Worm (Caenorhabditis elegans) whole organism, L4 larva: ENCODE results near the gene K01F9.2.

Source experiments
- D1046.2 ChIP-seq: fragments of 200-800 bp; sonication (Bioruptor generic); IDR thresholded peaks from 2 replicates; pipeline ENCODE4 v1.3.6; 2022; ENCODE audit warnings: missing genetic modification characterization, missing compliant biosample characterization
- F10B5.3 ChIP-seq: sonication (generic microtip); optimal IDR thresholded peaks from 2 replicates; lab custom pipeline; 2016; ENCODE audit warnings: mild to moderate bottlenecking, missing genetic modification characterization, missing compliant biosample characterization
- F26F4.8 ChIP-seq: fragments of 200-800 bp; sonication (Bioruptor generic); conservative IDR thresholded peaks from 2 replicates; pipeline ENCODE4 v1.3.6; 2022; ENCODE audit warnings: missing genetic modification characterization, missing compliant biosample characterization
- F37D6.2 ChIP-seq: sonication (generic microtip); optimal IDR thresholded peaks from 2 replicates; lab custom pipeline; 2016; ENCODE audit warnings: mild to moderate bottlenecking, missing genetic modification characterization, missing compliant biosample characterization
- R02D3.7 ChIP-seq: fragments of 150-350 bp; sonication (generic microtip); optimal IDR thresholded peaks from 3 replicates; lab custom pipeline; 2014; ENCODE audit warnings: missing biosample characterization, missing genetic modification characterization
- Y75B8A.6 ChIP-seq: fragments of 200-800 bp; sonication (Bioruptor generic); IDR thresholded peaks from 2 replicates; pipeline ENCODE4 v1.3.6; 2022; ENCODE audit warnings: missing genetic modification reagents, missing genetic modification characterization, missing compliant biosample characterization
- ZK337.2 ChIP-seq: fragments of 200-800 bp; sonication (Bioruptor generic); IDR thresholded peaks from 2 replicates; pipeline ENCODE4 v1.3.6; 2022; ENCODE audit warnings: missing genetic modification reagents, missing genetic modification characterization, missing compliant biosample characterization
- aha-1 ChIP-seq: fragments of 150-350 bp; peaks from one replicate; lab custom pipeline; 2014; ENCODE audit warnings: missing biosample characterization, missing genetic modification characterization
- ceh-44 ChIP-seq: fragments of 200-800 bp; sonication (Bioruptor generic); IDR thresholded peaks from 2 replicates; pipeline ENCODE4 v1.3.6; 2022; ENCODE audit warnings: missing genetic modification reagents, missing genetic modification characterization, missing compliant biosample characterization
- ceh-82 ChIP-seq: sonication (generic microtip); optimal IDR thresholded peaks from 2 replicates; lab custom pipeline; 2017; ENCODE audit warnings: missing biosample characterization, missing genetic modification characterization
- ces-1 ChIP-seq: fragments of 150-350 bp; sonication (generic microtip); optimal IDR thresholded peaks from 4 replicates; lab custom pipeline; 2014; ENCODE audit warnings: missing biosample characterization, missing genetic modification reagents, missing genetic modification characterization
- dmd-6 ChIP-seq: fragments of 200-800 bp; sonication (Bioruptor generic); IDR thresholded peaks from 2 replicates; pipeline ENCODE4 v1.3.6; 2022; ENCODE audit warnings: missing genetic modification reagents, missing genetic modification characterization, missing compliant biosample characterization
- dmd-8 ChIP-seq: fragments of 200-800 bp; sonication (Bioruptor generic); IDR thresholded peaks from 2 replicates; pipeline ENCODE4 v1.3.6; 2022; ENCODE audit warnings: missing genetic modification characterization, missing compliant biosample characterization
- dpl-1 ChIP-seq: fragments of 150-350 bp; optimal IDR thresholded peaks from 2 replicates; lab custom pipeline; 2014; ENCODE audit warnings: missing biosample characterization, missing genetic modification reagents, missing genetic modification characterization
- egl-27 ChIP-seq: sonication (generic microtip); optimal IDR thresholded peaks from 3 replicates; lab custom pipeline; 2017; ENCODE audit warnings: missing biosample characterization, missing genetic modification reagents, missing genetic modification characterization
- fkh-10 ChIP-seq: fragments of 150-350 bp; optimal IDR thresholded peaks from 2 replicates; lab custom pipeline; 2014; ENCODE audit warnings: missing biosample characterization, missing genetic modification reagents, missing genetic modification characterization
- gei-8 ChIP-seq: fragments of 200-800 bp; sonication (Bioruptor generic); optimal IDR thresholded peaks from 2 replicates; lab custom pipeline; 2018; ENCODE audit warnings: mild to moderate bottlenecking, missing genetic modification characterization, missing compliant biosample characterization
- hif-1 ChIP-seq, 2 experiments: sonication (generic microtip); optimal IDR thresholded peaks; 2 replicates each; lab custom pipeline; 2016 to 2017; ENCODE audit warnings: missing compliant biosample characterization in 2 of 2, missing genetic modification characterization in 2 of 2, missing genetic modification reagents in 2 of 2, missing genotype in 2 of 2, mild to moderate bottlenecking in 1 of 2
- hlh-30 ChIP-seq: sonication (generic microtip); optimal IDR thresholded peaks from 2 replicates; lab custom pipeline; 2017; ENCODE audit warnings: antibody characterized with exemption, mild to moderate bottlenecking, missing genetic modification characterization, missing compliant biosample characterization; ENCODE audit not compliant: insufficient read depth
- lin-1 ChIP-seq: fragments of 200-800 bp; sonication (Bioruptor generic); IDR thresholded peaks from 2 replicates; pipeline ENCODE4 v1.3.6; 2022; ENCODE audit warnings: missing genetic modification reagents, missing genetic modification characterization, missing compliant biosample characterization
- lin-15B ChIP-seq: fragments of 150-350 bp; sonication (generic microtip); optimal IDR thresholded peaks from 3 replicates; lab custom pipeline; 2014; ENCODE audit warnings: missing biosample characterization, missing genetic modification characterization
- lin-38 ChIP-seq: fragments of 200-800 bp; sonication (Bioruptor generic); IDR thresholded peaks from 2 replicates; pipeline ENCODE4 v1.3.6; 2022; ENCODE audit warnings: missing genetic modification reagents, missing genetic modification characterization, missing compliant biosample characterization
- lin-39 ChIP-seq: fragments of 150-350 bp; optimal IDR thresholded peaks from 2 replicates; lab custom pipeline; 2014; ENCODE audit warnings: missing biosample characterization, missing genetic modification reagents, missing genetic modification characterization
- lsy-2 ChIP-seq, 2 experiments: fragments of 150-350 bp in 1 of 2; sonication (generic microtip) in 1 of 2; optimal IDR thresholded peaks; 2 replicates each; lab custom pipeline; 2014 to 2017; ENCODE audit warnings: missing biosample characterization in 2 of 2, missing genetic modification characterization in 2 of 2
- madf-9 ChIP-seq: fragments of 200-800 bp; sonication (Bioruptor generic); conservative IDR thresholded peaks from 2 replicates; pipeline ENCODE4 v1.3.6; 2022; ENCODE audit warnings: missing genetic modification reagents, missing genetic modification characterization, missing compliant biosample characterization
- mdl-1 ChIP-seq, 2 experiments: fragments of 150-350 bp in 1 of 2; sonication (generic microtip) in 1 of 2; optimal IDR thresholded peaks; 2 replicates each; lab custom pipeline; 2014 to 2017; ENCODE audit warnings: missing biosample characterization in 2 of 2, missing genetic modification characterization in 2 of 2
- mep-1 ChIP-seq: fragments of 150-350 bp; sonication (generic microtip); optimal IDR thresholded peaks from 3 replicates; lab custom pipeline; 2014; ENCODE audit warnings: missing biosample characterization, missing genetic modification characterization
- mxl-3 ChIP-seq: fragments of 200-800 bp; sonication (Bioruptor generic); optimal IDR thresholded peaks from 2 replicates; lab custom pipeline; 2018; ENCODE audit warnings: mild to moderate bottlenecking, missing genetic modification characterization, missing compliant biosample characterization
- nhr-10 ChIP-seq: fragments of 150-350 bp; optimal IDR thresholded peaks from 2 replicates; lab custom pipeline; 2014; ENCODE audit warnings: missing biosample characterization, missing genetic modification characterization
- nhr-237 ChIP-seq: sonication (generic microtip); optimal IDR thresholded peaks from 2 replicates; lab custom pipeline; 2017; ENCODE audit warnings: missing biosample characterization, missing genetic modification characterization
- nhr-25 ChIP-seq: sonication (generic microtip); optimal IDR thresholded peaks from 2 replicates; lab custom pipeline; 2017; ENCODE audit warnings: missing genetic modification characterization, mild to moderate bottlenecking, missing compliant biosample characterization, antibody characterized with exemption, moderate library complexity, borderline replicate concordance; ENCODE audit not compliant: insufficient read depth
- nhr-28 ChIP-seq: fragments of 150-350 bp; optimal IDR thresholded peaks from 2 replicates; lab custom pipeline; 2014; ENCODE audit warnings: missing biosample characterization, missing genetic modification characterization
- nhr-77 ChIP-seq: fragments of 150-350 bp; optimal IDR thresholded peaks from 2 replicates; lab custom pipeline; 2014; ENCODE audit warnings: missing biosample characterization, missing genetic modification characterization
- pha-4 ChIP-seq, 2 experiments: fragments of 150-350 bp in 1 of 2; fragments of 200-800 bp in 1 of 2; sonication (Bioruptor generic) in 1 of 2; IDR thresholded peaks in 1 of 2; optimal IDR thresholded peaks in 1 of 2; 2 replicates each; pipeline versions ENCODE4 v1.3.6 to Lab custom; 2014 to 2022; ENCODE audit warnings: missing genetic modification characterization in 2 of 2, missing genetic modification reagents in 2 of 2, missing biosample characterization in 1 of 2, missing compliant biosample characterization in 1 of 2
- php-3 ChIP-seq: fragments of 200-800 bp; sonication (Bioruptor generic); IDR thresholded peaks from 2 replicates; pipeline ENCODE4 v1.3.6; 2022; ENCODE audit warnings: missing genetic modification reagents, missing genetic modification characterization, missing compliant biosample characterization
- saeg-2 ChIP-seq: fragments of 200-800 bp; sonication (Bioruptor generic); IDR thresholded peaks from 2 replicates; pipeline ENCODE4 v1.3.6; 2022; ENCODE audit warnings: missing genetic modification reagents, missing genetic modification characterization, missing compliant biosample characterization
- sdz-12 ChIP-seq: fragments of 200-800 bp; sonication (Bioruptor generic); optimal IDR thresholded peaks from 2 replicates; lab custom pipeline; 2018; ENCODE audit warnings: mild to moderate bottlenecking, missing genetic modification characterization, missing compliant biosample characterization
- skn-1 ChIP-seq: fragments of 150-350 bp; optimal IDR thresholded peaks from 2 replicates; lab custom pipeline; 2014; ENCODE audit warnings: missing biosample characterization, missing genetic modification characterization
- snpc-4 ChIP-seq: fragments of 150-350 bp; optimal IDR thresholded peaks from 2 replicates; lab custom pipeline; 2014; ENCODE audit warnings: missing biosample characterization, missing genetic modification characterization
- zfp-3 ChIP-seq: fragments of 200-800 bp; sonication (Bioruptor generic); conservative IDR thresholded peaks from 2 replicates; pipeline ENCODE4 v1.3.6; 2022; ENCODE audit warnings: missing genetic modification reagents, missing genetic modification characterization, missing compliant biosample characterization

The K01F9.2 gene

ce11 chrIII:8877002-8877401 lies at the start of gene K01F9.2:
Gene K01F9.2, minus strand, starts transcription at chrIII:8877128.
- TF ChIP-seq mxl-3 (GFP tag; lab: Kevin White, UChicago) (no peak), aha-1 (tag; lab: Kevin White, UChicago) (peak; percentile 87), skn-1 (tag; lab: Kevin White, UChicago) (no peak), fkh-10 (GFP tag; lab: Kevin White, UChicago) (peak; percentile 89), lin-39 (tag; lab: Kevin White, UChicago) (no peak), Y75B8A.6 (GFP tag; lab: Robert Waterston, UW) (no peak), ces-1 (GFP tag; lab: Kevin White, UChicago) (peak; percentile 85), lin-15B (no peak), lin-1 (no peak)

ce11 chrIII:8926512-8926911 lies 49.6 kb upstream of the K01F9.2 start:
- TF ChIP-seq mdl-1 (tag; optimal IDR thresholded peaks at IDR 0.05; lab: Kevin White, UChicago) (peak in 1 of 2 experiments; percentile 72), lsy-2 (tag; optimal IDR thresholded peaks at IDR 0.05; lab: Kevin White, UChicago) (peak in 1 of 2 experiments; percentile 18), hif-1 (tag; optimal IDR thresholded peaks at IDR 0.05; lab: Kevin White, UChicago) (peak in 1 of 2 experiments; percentile 90), dmd-8 (GFP tag; lab: Robert Waterston, UW) (no peak), mep-1 (tag; lab: Kevin White, UChicago) (peak; percentile 45), zfp-3 (GFP tag; lab: Robert Waterston, UW) (no peak), nhr-77 (peak; percentile 23), aha-1 (tag; lab: Kevin White, UChicago) (peak; percentile 43), mxl-3 (GFP tag; lab: Kevin White, UChicago) (peak; percentile 69), F10B5.3 (tag; lab: Kevin White, UChicago) (no peak), nhr-28 (tag; lab: Kevin White, UChicago) (peak; percentile 99), F37D6.2 (tag; lab: Kevin White, UChicago) (no peak), hlh-30 (tag; lab: Kevin White, UChicago) (peak; percentile 35)

DNA sequence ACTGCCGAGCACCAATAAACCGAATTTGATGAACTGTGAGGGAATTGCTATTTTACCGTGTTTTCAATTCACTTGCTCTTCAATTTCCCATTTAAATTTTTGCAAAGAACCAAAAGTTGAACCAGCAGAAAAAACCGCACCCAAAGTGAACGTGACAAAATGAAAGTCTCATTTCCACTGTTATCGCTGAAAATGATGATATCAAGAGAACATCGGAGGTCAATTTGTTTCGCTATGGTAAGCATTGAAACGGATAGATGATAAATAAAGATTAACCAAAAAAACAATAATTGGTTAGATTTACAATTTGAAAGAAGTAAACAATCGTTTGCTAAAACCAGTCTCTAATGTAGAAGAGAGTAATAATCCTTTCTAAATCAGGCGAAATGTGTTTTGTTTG lies 48.6 kb upstream of the K01F9.2 start:
- TF ChIP-seq dmd-6 (GFP tag; lab: Robert Waterston, UW) (peak; percentile 60), nhr-25 (tag; lab: Kevin White, UChicago) (no peak), sdz-12 (GFP tag; lab: Kevin White, UChicago) (no peak), hif-1 (tag; optimal IDR thresholded peaks at IDR 0.05; lab: Kevin White, UChicago) (peak in 1 of 2 experiments; percentile 87), saeg-2 (GFP tag; lab: Robert Waterston, UW) (no peak), aha-1 (tag; lab: Kevin White, UChicago) (peak; percentile 49), ceh-44 (GFP tag; lab: Robert Waterston, UW) (no peak), skn-1 (tag; lab: Kevin White, UChicago) (no peak), gei-8 (no peak), snpc-4 (no peak), ceh-82 (tag; lab: Kevin White, UChicago) (no peak), F26F4.8 (GFP tag; lab: Robert Waterston, UW) (no peak), pha-4 (GFP tag; IDR thresholded peaks at IDR 0.05; lab: Robert Waterston, UW) (no peak), pha-4 (tag; optimal IDR thresholded peaks at IDR 0.05; lab: Kevin White, UChicago) (no peak), D1046.2 (GFP tag; lab: Robert Waterston, UW) (no peak), nhr-237 (tag; lab: Kevin White, UChicago) (no peak), lin-38 (no peak), php-3 (GFP tag; lab: Robert Waterston, UW) (no peak), Y75B8A.6 (GFP tag; lab: Robert Waterston, UW) (no peak), madf-9 (GFP tag; lab: Robert Waterston, UW) (no peak), nhr-10 (tag; lab: Kevin White, UChicago) (no peak), lin-39 (tag; lab: Kevin White, UChicago) (no peak), R02D3.7 (tag; lab: Kevin White, UChicago) (no peak), mdl-1 (tag; optimal IDR thresholded peaks at IDR 0.05; lab: Kevin White, UChicago) (no peak), ZK337.2 (GFP tag; lab: Robert Waterston, UW) (no peak), nhr-28 (tag; lab: Kevin White, UChicago) (peak; percentile 47), egl-27 (no peak), dpl-1 (no peak)
- TF ChIP-seq, all 104 proteins: peak for 4
